Worm (Caenorhabditis elegans) whole organism, L2 larva: ENCODE measurements around the gene tmem-131.

Source experiments
- ZK546.5 ChIP-seq: sonication (generic microtip); optimal IDR thresholded peaks from 2 replicates; lab custom pipeline; 2017; ENCODE audit warnings: missing biosample characterization, missing genetic modification characterization
- aly-2 ChIP-seq: fragments of 150-350 bp; optimal IDR thresholded peaks from 2 replicates; lab custom pipeline; 2014; ENCODE audit warnings: missing biosample characterization, missing genetic modification characterization
- ceh-16 ChIP-seq: fragments of 150-350 bp; optimal IDR thresholded peaks from 2 replicates; lab custom pipeline; 2014; ENCODE audit warnings: missing biosample characterization, missing genetic modification characterization
- ceh-82 ChIP-seq: fragments of 150-350 bp; optimal IDR thresholded peaks from 2 replicates; lab custom pipeline; 2014; ENCODE audit warnings: missing biosample characterization, missing genetic modification characterization
- dmd-4 ChIP-seq: sonication (generic microtip); optimal IDR thresholded peaks from 2 replicates; lab custom pipeline; 2017; ENCODE audit warnings: missing biosample characterization, missing genetic modification characterization
- lin-39 ChIP-seq: fragments of 150-350 bp; optimal IDR thresholded peaks from 2 replicates; lab custom pipeline; 2014; ENCODE audit warnings: missing biosample characterization, missing genetic modification reagents, missing genetic modification characterization
- nhr-11 ChIP-seq: fragments of 150-350 bp; optimal IDR thresholded peaks from 2 replicates; lab custom pipeline; 2014; ENCODE audit warnings: missing biosample characterization, missing genetic modification characterization
- nhr-12 ChIP-seq: fragments of 150-350 bp; optimal IDR thresholded peaks from 2 replicates; lab custom pipeline; 2014; ENCODE audit warnings: missing biosample characterization, missing genetic modification characterization
- peb-1 ChIP-seq: fragments of 150-350 bp; optimal IDR thresholded peaks from 2 replicates; lab custom pipeline; 2014; ENCODE audit warnings: missing biosample characterization, missing genetic modification characterization
- snpc-4 ChIP-seq: fragments of 150-350 bp; optimal IDR thresholded peaks from 2 replicates; lab custom pipeline; 2014; ENCODE audit warnings: missing biosample characterization, missing genetic modification characterization
- unc-62 ChIP-seq: fragments of 150-350 bp; optimal IDR thresholded peaks from 2 replicates; lab custom pipeline; 2014; ENCODE audit warnings: missing biosample characterization, missing genetic modification reagents, missing genetic modification characterization

- TF ChIP-seq nhr-12 (no peak), ceh-82 (tag; lab: Kevin White, UChicago) (no peak), nhr-11 (tag; lab: Kevin White, UChicago) (no peak), dmd-4 (tag; lab: Kevin White, UChicago) (no peak), lin-39 (tag; lab: Kevin White, UChicago) (no peak), snpc-4 (tag; lab: Kevin White, UChicago) (no peak), aly-2 (no peak), ceh-16 (no peak), peb-1 (tag; lab: Kevin White, UChicago) (no peak), unc-62 (no peak), ZK546.5 (no peak)
These were observed 46.1 kb downstream of the tmem-131 start, which contains the start of gene flh-2 for ce11 chrIII:4951824-4952223.
